Fruit fly (Drosophila melanogaster): Measurements from ENCODE around the gene CG12947.

DNA sequence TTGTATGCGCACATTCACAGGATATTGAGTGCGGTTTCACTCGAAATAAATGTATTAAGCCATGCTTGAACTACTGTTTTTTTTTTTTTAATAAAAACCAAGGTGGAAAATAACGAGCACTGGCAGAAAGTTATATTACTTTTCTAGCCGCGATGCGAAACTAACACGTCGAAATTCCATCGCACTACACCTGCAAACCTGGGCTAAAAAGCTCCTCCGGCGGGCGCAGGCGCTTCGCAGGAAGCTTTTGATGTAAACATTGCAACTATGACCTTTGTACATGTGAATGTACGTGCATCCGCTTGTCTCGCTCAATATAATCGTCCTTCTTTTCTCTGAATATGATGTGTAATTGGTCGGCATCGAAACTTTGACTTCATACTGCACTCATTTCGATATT lies 40.1 kb upstream of the CG12947 start, which contains the start of gene side-VII:
- TF ChIP-seq insv (optimal IDR thresholded peaks at IDR 0.05) = no peak
- TF ChIP-seq psq (optimal IDR thresholded peaks at IDR 0.05) = no peak
